In genomic region chr3L:9851000-9851671, dm6 we compare ENCODE assay signal across 3 fruit fly cellular contexts.
TF ChIP-seq lines count a peak whose summit lies in the region.

No protein-coding gene starts in this region.

- TF ChIP-seq CTCF in whole organism, embryonic (GFP tag; optimal IDR thresholded peaks at IDR 0.05; lab: Kevin White, UChicago), result no peak

TF ChIP-seq in whole organism, embryonic, 481 proteins besides CTCF, POLR2A, EP300 and RAD21 (continues in another document):
- TF ChIP-seq Med (GFP tag; lab: Kevin White, UChicago), result peak; percentile 36
- no peak for TF ChIP-seq peb (GFP tag; IDR thresholded peaks at IDR 0.05; lab: Robert Waterston, UW)
- TF ChIP-seq H2.0 (GFP tag; IDR thresholded peaks at IDR 0.05; lab: Robert Waterston, UW), result 0 out of 2 replicates have a peak, but pooled peaks have one; percentile 6
- TF ChIP-seq CG11695 (GFP tag; IDR thresholded peaks at IDR 0.05; lab: Robert Waterston, UW), result no peak
- TF ChIP-seq H15 (GFP tag; IDR thresholded peaks at IDR 0.05; lab: Robert Waterston, UW), result no peak
- no peak for TF ChIP-seq CG10654 (GFP tag; optimal IDR thresholded peaks at IDR 0.05; lab: Kevin White, UChicago)
- no peak for TF ChIP-seq MTF-1 (GFP tag; optimal IDR thresholded peaks at IDR 0.05; lab: Kevin White, UChicago; ENCODE audit: borderline replicate concordance)
- no peak for TF ChIP-seq CG15011 (GFP tag; optimal IDR thresholded peaks at IDR 0.05; lab: Kevin White, UChicago)
- no peak for TF ChIP-seq bigmax (GFP tag; optimal IDR thresholded peaks at IDR 0.05; lab: Kevin White, UChicago)
- TF ChIP-seq CG15479 (GFP tag; optimal IDR thresholded peaks at IDR 0.05; lab: Kevin White, UChicago), result no peak
- TF ChIP-seq CG3065 (GFP tag; optimal IDR thresholded peaks at IDR 0.05; lab: Kevin White, UChicago), result no peak
- TF ChIP-seq CG13287 (GFP tag; IDR thresholded peaks at IDR 0.05; lab: Robert Waterston, UW; ENCODE audit: partially characterized antibody), result no peak
- TF ChIP-seq CG10543 (GFP tag; optimal IDR thresholded peaks at IDR 0.05; lab: Kevin White, UChicago), result no peak
- TF ChIP-seq fru (optimal IDR thresholded peaks at IDR 0.05; lab: Kevin White, UChicago), result no peak
- peak; percentile 12 for TF ChIP-seq gem (tag; optimal IDR thresholded peaks at IDR 0.05; lab: Kevin White, UChicago)
- no peak for TF ChIP-seq CG7372 (GFP tag; IDR thresholded peaks at IDR 0.05; lab: Robert Waterston, UW)
- no peak for TF ChIP-seq mam (GFP tag; optimal IDR thresholded peaks at IDR 0.05; lab: Kevin White, UChicago)
- no peak for TF ChIP-seq CG11398 (GFP tag; optimal IDR thresholded peaks at IDR 0.05; lab: Kevin White, UChicago)
- peak in 1 of 2 experiments; percentile 81 for TF ChIP-seq Hr78 (GFP tag; optimal IDR thresholded peaks at IDR 0.05; lab: Kevin White, UChicago)
- peak; percentile 2 for TF ChIP-seq pros (GFP tag; optimal IDR thresholded peaks at IDR 0.05; lab: Kevin White, UChicago)
- peak; percentile 52; the same call in 1 of the 2 replicates for TF ChIP-seq crol (GFP tag; IDR thresholded peaks at IDR 0.05; lab: Robert Waterston, UW)
- TF ChIP-seq sens (GFP tag; lab: Kevin White, UChicago), result peak; percentile 80
- TF ChIP-seq fd3F (GFP tag; optimal IDR thresholded peaks at IDR 0.05; lab: Kevin White, UChicago), result no peak
- TF ChIP-seq bsh (GFP tag; optimal IDR thresholded peaks at IDR 0.05; lab: Kevin White, UChicago), result peak in 1 of 2 experiments; percentile 12
- peak; percentile 7 for TF ChIP-seq phol (tag; optimal IDR thresholded peaks at IDR 0.05; lab: Kevin White, UChicago)
- TF ChIP-seq CG4854 (GFP tag; optimal IDR thresholded peaks at IDR 0.05; lab: Kevin White, UChicago), result no peak
- TF ChIP-seq Sox102F (GFP tag; optimal IDR thresholded peaks at IDR 0.05; lab: Kevin White, UChicago), result peak; percentile 17
- no peak for TF ChIP-seq gsb (GFP tag; IDR thresholded peaks at IDR 0.05; lab: Robert Waterston, UW)
- no peak for TF ChIP-seq CG6654 (GFP tag; optimal IDR thresholded peaks at IDR 0.05; lab: Kevin White, UChicago)
- TF ChIP-seq CG6854 (GFP tag; optimal IDR thresholded peaks at IDR 0.05; lab: Kevin White, UChicago), result no peak
- TF ChIP-seq en (GFP tag; optimal IDR thresholded peaks at IDR 0.05; lab: Kevin White, UChicago), result no peak

TF ChIP-seq in whole organism, prepupa, 60 proteins besides CTCF, POLR2A, EP300 and RAD21:
- TF ChIP-seq achi (GFP tag; optimal IDR thresholded peaks at IDR 0.05; lab: Kevin White, UChicago) (no peak), fd59A (GFP tag; optimal IDR thresholded peaks at IDR 0.05; lab: Kevin White, UChicago) (no peak), OdsH (GFP tag; optimal IDR thresholded peaks at IDR 0.05; lab: Kevin White, UChicago) (peak; percentile 8), dac (GFP tag; optimal IDR thresholded peaks at IDR 0.05; lab: Kevin White, UChicago) (no peak), Eip93F (GFP tag; optimal IDR thresholded peaks at IDR 0.05; lab: Kevin White, UChicago) (no peak), fkh (GFP tag; optimal IDR thresholded peaks at IDR 0.05; lab: Kevin White, UChicago) (no peak), topi (GFP tag; optimal IDR thresholded peaks at IDR 0.05; lab: Kevin White, UChicago) (peak; percentile 1), CG34406 (GFP tag; optimal IDR thresholded peaks at IDR 0.05; lab: Kevin White, UChicago) (no peak), pdm3 (GFP tag; optimal IDR thresholded peaks at IDR 0.05; lab: Kevin White, UChicago) (peak; percentile 19), CG3032 (tag; optimal IDR thresholded peaks at IDR 0.05; lab: Kevin White, UChicago) (peak; percentile 5), CG11902 (GFP tag; optimal IDR thresholded peaks at IDR 0.05; lab: Kevin White, UChicago) (no peak), svp (GFP tag; lab: Kevin White, UChicago) (peak; percentile 85), Met (GFP tag; optimal IDR thresholded peaks at IDR 0.05; lab: Kevin White, UChicago) (peak; percentile 16), CG6808 (GFP tag; optimal IDR thresholded peaks at IDR 0.05; lab: Kevin White, UChicago) (no peak), CG6276 (GFP tag; optimal IDR thresholded peaks at IDR 0.05; lab: Kevin White, UChicago) (no peak), Sox102F (GFP tag; optimal IDR thresholded peaks at IDR 0.05; lab: Kevin White, UChicago) (no peak), Eip78C (GFP tag; lab: Kevin White, UChicago) (peak; percentile 56), acj6 (GFP tag; optimal IDR thresholded peaks at IDR 0.05; lab: Kevin White, UChicago) (no peak), CG7368 (GFP tag; optimal IDR thresholded peaks at IDR 0.05; lab: Kevin White, UChicago) (no peak), CG8119 (GFP tag; IDR thresholded peaks at IDR 0.05; lab: Robert Waterston, UW) (no peak), CG31627 (GFP tag; optimal IDR thresholded peaks at IDR 0.05; lab: Kevin White, UChicago) (no peak), CG15336 (GFP tag; IDR thresholded peaks at IDR 0.05; lab: Robert Waterston, UW) (no peak), Ets96B (tag; optimal IDR thresholded peaks at IDR 0.05; lab: Kevin White, UChicago) (peak; percentile 0), esn (GFP tag; optimal IDR thresholded peaks at IDR 0.05; lab: Kevin White, UChicago) (peak; percentile 10), Sox14 (GFP tag; optimal IDR thresholded peaks at IDR 0.05; lab: Kevin White, UChicago) (peak; percentile 3), Eip75B (GFP tag; optimal IDR thresholded peaks at IDR 0.05; lab: Kevin White, UChicago) (no peak), Hr38 (GFP tag; optimal IDR thresholded peaks at IDR 0.05; lab: Kevin White, UChicago) (no peak), CG32006 (GFP tag; optimal IDR thresholded peaks at IDR 0.05; lab: Kevin White, UChicago) (no peak), Smox (GFP tag; optimal IDR thresholded peaks at IDR 0.05; lab: Kevin White, UChicago) (no peak), CG10631 (GFP tag; optimal IDR thresholded peaks at IDR 0.05; lab: Kevin White, UChicago) (peak; percentile 25), CG11294 (GFP tag; IDR thresholded peaks at IDR 0.05; lab: Robert Waterston, UW) (no peak), CG6792 (GFP tag; optimal IDR thresholded peaks at IDR 0.05; lab: Kevin White, UChicago) (no peak), Hr39 (GFP tag; optimal IDR thresholded peaks at IDR 0.05; lab: Kevin White, UChicago) (no peak)

TF ChIP-seq in whole organism, pupa, 21 proteins besides CTCF, POLR2A, EP300 and RAD21:
- peak; percentile 15 for TF ChIP-seq CG9948 (tag; optimal IDR thresholded peaks at IDR 0.05; lab: Kevin White, UChicago)
- no peak for TF ChIP-seq CG34367 (tag; optimal IDR thresholded peaks at IDR 0.05; lab: Kevin White, UChicago)
- peak; percentile 3 for TF ChIP-seq Pif1A (GFP tag; optimal IDR thresholded peaks at IDR 0.05; lab: Kevin White, UChicago)
- peak; percentile 14 for TF ChIP-seq CG15710 (tag; optimal IDR thresholded peaks at IDR 0.05; lab: Kevin White, UChicago)
- no peak for TF ChIP-seq CG10348 (GFP tag; IDR thresholded peaks at IDR 0.05; lab: Robert Waterston, UW)
- TF ChIP-seq CG13204 (GFP tag; optimal IDR thresholded peaks at IDR 0.05; lab: Kevin White, UChicago), result no peak
- TF ChIP-seq CG17806 (tag; optimal IDR thresholded peaks at IDR 0.05; lab: Kevin White, UChicago), result peak; percentile 32
- no peak for TF ChIP-seq CG32121 (GFP tag; IDR thresholded peaks at IDR 0.05; lab: Robert Waterston, UW)
- 0 out of 3 replicates have a peak, but pooled peaks have one; percentile 31 for TF ChIP-seq CG4496 (GFP tag; IDR thresholded peaks at IDR 0.05; lab: Robert Waterston, UW)
- no peak for TF ChIP-seq gl (tag; optimal IDR thresholded peaks at IDR 0.05; lab: Kevin White, UChicago)
- peak; percentile 7 for TF ChIP-seq CG14655 (GFP tag; optimal IDR thresholded peaks at IDR 0.05; lab: Kevin White, UChicago)
- peak; percentile 22 for TF ChIP-seq CG8159 (tag; optimal IDR thresholded peaks at IDR 0.05; lab: Kevin White, UChicago)
TF ChIP-seq in whole organism, pupa: peak in this region for 7.

Comparison
In these comparisons a context has a peak if more than half of its experiments do, and no peak if none do; other contexts are left out.
1. Of the 7 proteins assayed by ChIP-seq in both whole organism, embryonic and whole organism, prepupa: peak only in whole organism, embryonic: Sox102F; only in whole organism, prepupa: none; in both: none; in neither: 6.